Fruit fly (Drosophila melanogaster) whole organism, wandering third instar larva: Measurements from ENCODE around the gene soti.
A peak's percentile ranks its signal among the peaks of the same experiment; 100 is the strongest.

Source experiments
- CrebA ChIP-seq: fragments of 200-800 bp; sonication (Bioruptor generic); optimal IDR thresholded peaks from 2 replicates; lab custom pipeline; 2016; ENCODE audit warnings: missing biosample characterization, mild to moderate bottlenecking, missing genetic modification characterization, borderline replicate concordance
- Hr83 ChIP-seq: fragments of 200-300 bp; sonication (Bioruptor generic); optimal IDR thresholded peaks from 2 replicates; lab custom pipeline; 2016; ENCODE audit warnings: missing biosample characterization, mild to moderate bottlenecking, missing genetic modification characterization, moderate library complexity; ENCODE audit not compliant: poor library complexity, severe bottlenecking
- fru ChIP-seq: fragments of 200-800 bp; sonication (Bioruptor generic); optimal IDR thresholded peaks from 3 replicates; lab custom pipeline; 2016; ENCODE audit warnings: missing biosample characterization, mild to moderate bottlenecking, missing genetic modification characterization

- no peak for TF ChIP-seq CrebA (GFP tag; lab: Kevin White, UChicago)
- peak; percentile 31 for TF ChIP-seq Hr83
- TF ChIP-seq fru (GFP tag; lab: Kevin White, UChicago), result peak; percentile 14
Observed at dm6 chr3R:14369481-14370198, 11.9 kb downstream of the soti start.
